Fruit fly (Drosophila melanogaster) whole organism, embryonic: ENCODE measurements around the gene Cdk7.

ENCODE experiments used
- Awh ChIP-seq: fragments of 200-800 bp; sonication (Bioruptor generic); IDR thresholded peaks from 2 replicates; pipeline ENCODE4, ENCODE4 v1.3.6; 2022; ENCODE audit warnings: missing biosample characterization, missing genetic modification characterization
- CG10147 ChIP-seq: fragments of 200-800 bp; sonication (Bioruptor generic); optimal IDR thresholded peaks from 2 replicates; lab custom pipeline; 2019; ENCODE audit warnings: missing biosample characterization, mild to moderate bottlenecking, missing genetic modification characterization, moderate library complexity
- CG10979 ChIP-seq: fragments of 200-800 bp; sonication (Bioruptor generic); optimal IDR thresholded peaks from 2 replicates; lab custom pipeline; 2018; ENCODE audit warnings: missing biosample characterization, mild to moderate bottlenecking, missing genetic modification characterization, moderate library complexity
- CG11723 ChIP-seq: fragments of 200-800 bp; sonication (Bioruptor generic); optimal IDR thresholded peaks from 2 replicates; lab custom pipeline; 2017; ENCODE audit warnings: missing biosample characterization, mild to moderate bottlenecking, missing genetic modification characterization
- CG12391 ChIP-seq: fragments of 200-800 bp; sonication (Bioruptor generic); optimal IDR thresholded peaks from 3 replicates; lab custom pipeline; 2018; ENCODE audit warnings: missing biosample characterization, mild to moderate bottlenecking, missing genetic modification characterization, moderate library complexity
- CG12769 ChIP-seq: fragments of 200-800 bp; sonication (Bioruptor generic); optimal IDR thresholded peaks from 2 replicates; lab custom pipeline; 2019; ENCODE audit warnings: missing biosample characterization, mild to moderate bottlenecking, missing genetic modification characterization, moderate library complexity
- CG13775 ChIP-seq: fragments of 200-800 bp; sonication (Bioruptor generic); optimal IDR thresholded peaks from 3 replicates; lab custom pipeline; 2017; ENCODE audit warnings: missing biosample characterization, mild to moderate bottlenecking, missing genetic modification characterization
- CG1529 ChIP-seq: fragments of 200-800 bp; sonication (Bioruptor generic); optimal IDR thresholded peaks from 3 replicates; lab custom pipeline; 2018; ENCODE audit warnings: missing biosample characterization, missing genetic modification characterization
- CG1603 ChIP-seq: fragments of 200-800 bp; sonication (Bioruptor generic); optimal IDR thresholded peaks from 2 replicates; lab custom pipeline; 2019; ENCODE audit warnings: missing biosample characterization, mild to moderate bottlenecking, missing genetic modification characterization, moderate library complexity
- CG17186 ChIP-seq: fragments of 200-800 bp; sonication (Bioruptor generic); optimal IDR thresholded peaks from 3 replicates; lab custom pipeline; 2017; ENCODE audit warnings: missing biosample characterization, missing genetic modification reagents, missing genetic modification characterization
- CG17328 ChIP-seq: fragments of 200-800 bp; sonication (Bioruptor generic); IDR thresholded peaks from 2 replicates; pipeline ENCODE4 v1.3.6; 2022; ENCODE audit warnings: missing biosample characterization, missing genetic modification characterization
- CG17359 ChIP-seq: fragments of 200-800 bp; sonication (Bioruptor generic); optimal IDR thresholded peaks from 3 replicates; lab custom pipeline; 2018; ENCODE audit warnings: missing biosample characterization, mild to moderate bottlenecking, missing genetic modification characterization, moderate library complexity
- CG18619 ChIP-seq: fragments of 200-800 bp; sonication (Bioruptor generic); optimal IDR thresholded peaks from 3 replicates; lab custom pipeline; 2017; ENCODE audit warnings: missing biosample characterization, mild to moderate bottlenecking, missing genetic modification characterization
- CG2116 ChIP-seq: fragments of 200-800 bp; sonication (Bioruptor generic); optimal IDR thresholded peaks from 3 replicates; lab custom pipeline; 2018; ENCODE audit warnings: missing biosample characterization, mild to moderate bottlenecking, missing genetic modification characterization
- CG30403 ChIP-seq: fragments of 200-800 bp; sonication (Bioruptor generic); optimal IDR thresholded peaks from 3 replicates; lab custom pipeline; 2016; ENCODE audit warnings: missing biosample characterization, missing genetic modification characterization
- CG6813 ChIP-seq: fragments of 200-800 bp; sonication (Bioruptor generic); optimal IDR thresholded peaks from 2 replicates; lab custom pipeline; 2017; ENCODE audit warnings: missing biosample characterization, missing genetic modification characterization, mild to moderate bottlenecking, moderate library complexity, missing genetic modification reagents
- CG7372 ChIP-seq: fragments of 200-800 bp; sonication (Bioruptor generic); IDR thresholded peaks from 2 replicates; pipeline ENCODE4 v1.3.6; 2022; ENCODE audit warnings: missing biosample characterization, missing genetic modification characterization
- CG9437 ChIP-seq: fragments of 200-800 bp; sonication (Bioruptor generic); optimal IDR thresholded peaks from 2 replicates; lab custom pipeline; 2018; ENCODE audit warnings: missing biosample characterization, mild to moderate bottlenecking, missing genetic modification characterization
- Dfd ChIP-seq, 2 experiments: fragments of >200 bp; optimal IDR thresholded peaks; 2 replicates each; lab custom pipeline; 2017; ENCODE audit warnings: missing biosample characterization in 2 of 2, missing genetic modification characterization in 2 of 2
- Dip3 ChIP-seq: fragments of 200-800 bp; sonication (Bioruptor generic); optimal IDR thresholded peaks from 3 replicates; lab custom pipeline; 2016; ENCODE audit warnings: missing biosample characterization, missing genetic modification characterization
- Dll ChIP-seq: fragments of 200-800 bp; sonication (Bioruptor generic); IDR thresholded peaks from 4 replicates; pipeline ENCODE4 v1.3.6; 2022; ENCODE audit warnings: missing biosample characterization, missing genetic modification characterization; ENCODE audit not compliant: partially characterized antibody
- E2f2 ChIP-seq: fragments of 200-800 bp; sonication (Bioruptor generic); IDR thresholded peaks from 2 replicates; pipeline ENCODE4 v1.3.6; 2022; ENCODE audit warnings: missing biosample characterization, missing genetic modification characterization
- Ets97D ChIP-seq: fragments of 200-800 bp; sonication (Bioruptor generic); optimal IDR thresholded peaks from 3 replicates; lab custom pipeline; 2016; ENCODE audit warnings: missing biosample characterization, missing genetic modification characterization
- HHEX ChIP-seq: fragments of 200-800 bp; sonication (Bioruptor generic); optimal IDR thresholded peaks from 3 replicates; lab custom pipeline; 2017; ENCODE audit warnings: missing biosample characterization, mild to moderate bottlenecking, missing genetic modification characterization, missing genetic modification reagents
- Med ChIP-seq: fragments of 200-800 bp; sonication (Bioruptor generic); peaks from one replicate; lab custom pipeline; 2016; ENCODE audit warnings: missing biosample characterization, missing genetic modification characterization, mild to moderate bottlenecking, inconsistent platforms, moderate library complexity
- Vsx1 ChIP-seq: fragments of 200-800 bp; sonication (Bioruptor generic); optimal IDR thresholded peaks from 2 replicates; lab custom pipeline; 2017; ENCODE audit warnings: missing biosample characterization, mild to moderate bottlenecking, missing genetic modification characterization, missing genetic modification reagents
- Xrp1 ChIP-seq: fragments of 200-800 bp; sonication (Bioruptor generic); IDR thresholded peaks from 2 replicates; pipeline ENCODE4 v1.3.6; 2022; ENCODE audit warnings: missing biosample characterization, missing genetic modification characterization
- bigmax ChIP-seq: fragments of 200-800 bp; sonication (Bioruptor generic); optimal IDR thresholded peaks from 2 replicates; lab custom pipeline; 2018; ENCODE audit warnings: missing biosample characterization, mild to moderate bottlenecking, missing genetic modification characterization
- bsh ChIP-seq, 2 experiments: fragments of 200-800 bp; sonication (Bioruptor generic); optimal IDR thresholded peaks; 2 replicates each; lab custom pipeline; 2017 to 2018; ENCODE audit warnings: mild to moderate bottlenecking in 2 of 2, missing biosample characterization in 2 of 2, missing genetic modification characterization in 2 of 2, moderate library complexity in 1 of 2
- crol ChIP-seq: fragments of 200-800 bp; sonication (Bioruptor generic); IDR thresholded peaks from 2 replicates; pipeline ENCODE4 v1.3.6; 2022; ENCODE audit warnings: missing biosample characterization, missing genetic modification characterization
- dysf ChIP-seq: fragments of 200-800 bp; sonication (Bioruptor generic); IDR thresholded peaks from 3 replicates; pipeline ENCODE4 v1.3.6; 2022; ENCODE audit warnings: missing biosample characterization, missing genetic modification characterization
- ems ChIP-seq: fragments of 200-800 bp; sonication (Bioruptor generic); optimal IDR thresholded peaks from 3 replicates; lab custom pipeline; 2016; ENCODE audit warnings: missing biosample characterization, missing genetic modification characterization
- eve ChIP-seq, 2 experiments: fragments of >200 bp; optimal IDR thresholded peaks; 2 replicates each; lab custom pipeline; 2017; ENCODE audit warnings: missing biosample characterization in 2 of 2, missing genetic modification characterization in 2 of 2
- exex ChIP-seq: fragments of 200-800 bp; sonication (Bioruptor generic); optimal IDR thresholded peaks from 4 replicates; lab custom pipeline; 2018; ENCODE audit warnings: missing biosample characterization, mild to moderate bottlenecking, missing genetic modification characterization, moderate library complexity
- fru ChIP-seq: fragments of >200 bp; optimal IDR thresholded peaks from 2 replicates; lab custom pipeline; 2017
- gem ChIP-seq: fragments of 200-800 bp; sonication (Bioruptor generic); optimal IDR thresholded peaks from 2 replicates; lab custom pipeline; 2019; ENCODE audit warnings: missing biosample characterization, mild to moderate bottlenecking, missing genetic modification characterization, moderate library complexity
- gfzf ChIP-seq: fragments of 200-800 bp; sonication (Bioruptor generic); optimal IDR thresholded peaks from 2 replicates; lab custom pipeline; 2016; ENCODE audit warnings: missing biosample characterization, mild to moderate bottlenecking, missing genetic modification characterization, moderate library complexity
- gsb-n ChIP-seq: fragments of 200-800 bp; sonication (Bioruptor generic); optimal IDR thresholded peaks from 3 replicates; lab custom pipeline; 2018; ENCODE audit warnings: missing biosample characterization, mild to moderate bottlenecking, missing genetic modification characterization
- maf-S ChIP-seq: fragments of 200-800 bp; sonication (Bioruptor generic); optimal IDR thresholded peaks from 2 replicates; lab custom pipeline; 2016; ENCODE audit warnings: missing biosample characterization, missing genetic modification characterization
- mirr ChIP-seq: fragments of 200-800 bp; sonication (Bioruptor generic); optimal IDR thresholded peaks from 3 replicates; lab custom pipeline; 2018; ENCODE audit warnings: missing biosample characterization, mild to moderate bottlenecking, missing genetic modification characterization
- nerfin-1 ChIP-seq: fragments of 200-800 bp; sonication (Bioruptor generic); optimal IDR thresholded peaks from 3 replicates; lab custom pipeline; 2019; ENCODE audit warnings: missing biosample characterization, mild to moderate bottlenecking, missing genetic modification characterization, moderate library complexity
- p53 ChIP-seq: fragments of 200-800 bp; sonication (Bioruptor generic); optimal IDR thresholded peaks from 2 replicates; lab custom pipeline; 2016; ENCODE audit warnings: missing biosample characterization, missing genetic modification characterization
- pan ChIP-seq, 4 experiments: fragments of >200 bp in 3 of 4; fragments of 200-800 bp in 1 of 4; sonication (Bioruptor generic) in 1 of 4; optimal IDR thresholded peaks in 3 of 4; IDR thresholded peaks in 1 of 4; 2 replicates each; pipeline versions ENCODE4 v1.3.6 to Lab custom; 2017 to 2022; ENCODE audit warnings: missing biosample characterization in 2 of 4, missing genetic modification characterization in 2 of 4, mixed read lengths in 1 of 4
- pb ChIP-seq: fragments of 200-800 bp; sonication (Bioruptor generic); optimal IDR thresholded peaks from 3 replicates; lab custom pipeline; 2016; ENCODE audit warnings: missing biosample characterization, missing genetic modification characterization
- psq ChIP-seq: fragments of 200-800 bp; sonication (Bioruptor generic); optimal IDR thresholded peaks from 2 replicates; lab custom pipeline; 2017; ENCODE audit warnings: missing biosample characterization, missing genetic modification characterization
- pzg ChIP-seq: fragments of 200-800 bp; sonication (Bioruptor generic); optimal IDR thresholded peaks from 3 replicates; lab custom pipeline; 2018; ENCODE audit warnings: missing biosample characterization, mild to moderate bottlenecking, missing genetic modification characterization, moderate library complexity
- ranshi ChIP-seq: fragments of 200-800 bp; sonication (Bioruptor generic); IDR thresholded peaks from 2 replicates; pipeline ENCODE4 v1.3.6; 2022; ENCODE audit warnings: missing biosample characterization, missing genetic modification characterization
- rib ChIP-seq: fragments of 200-800 bp; sonication (Bioruptor generic); IDR thresholded peaks from 2 replicates; pipeline ENCODE4 v1.3.6; 2022; ENCODE audit warnings: missing biosample characterization, missing genetic modification characterization
- yki ChIP-seq: fragments of >200 bp; optimal IDR thresholded peaks from 3 replicates; lab custom pipeline; 2018

Gene Cdk7

dm6 chrX:5323636-5324035 is 14.9 kb upstream of the Cdk7 start, which contains the start of gene Mcm3 (continued):
- TF ChIP-seq CG7372: no peak
- TF ChIP-seq pzg (GFP tag; lab: Kevin White, UChicago): peak; percentile 10
- TF ChIP-seq E2f2 (GFP tag; lab: Robert Waterston, UW): peak; percentile 84
- TF ChIP-seq dysf (GFP tag; lab: Robert Waterston, UW): no peak
- TF ChIP-seq HHEX (GFP tag; lab: Kevin White, UChicago): no peak
- peak; percentile 16 for TF ChIP-seq Med (GFP tag; lab: Kevin White, UChicago)
- no peak for TF ChIP-seq CG17359 (tag; lab: Kevin White, UChicago)
- no peak for TF ChIP-seq CG30403 (GFP tag; lab: Kevin White, UChicago)
- TF ChIP-seq gfzf (GFP tag; lab: Kevin White, UChicago): peak; percentile 34

DNA sequence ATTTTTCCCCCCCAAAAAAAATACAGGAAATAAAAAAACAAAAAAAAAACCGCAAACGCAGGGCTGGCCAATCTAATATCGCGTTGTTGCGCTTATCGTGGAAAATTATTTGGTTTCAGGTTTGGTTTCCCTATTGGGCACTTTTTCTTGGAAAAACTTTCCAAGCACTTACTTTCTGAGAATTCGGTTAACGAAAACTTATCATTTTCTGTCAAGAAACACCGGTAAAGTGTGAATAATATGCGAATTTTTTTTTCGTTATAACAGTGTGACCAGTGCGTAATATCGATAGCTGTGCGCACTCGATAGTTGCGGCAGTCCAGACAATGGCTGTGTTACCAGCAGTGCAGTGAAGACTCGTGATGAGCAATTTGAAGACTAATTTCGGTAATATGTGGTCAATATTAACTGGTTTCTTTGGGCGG is 13.7 kb upstream of the Cdk7 start, which contains the start of gene Rnp4F:
Gene Rnp4F (minus strand): TSS at position 238 of the 425 bp plus-strand sequence.
- TF ChIP-seq maf-S (GFP tag; lab: Kevin White, UChicago): peak; percentile 68
- peak; percentile 34 to 48 for TF ChIP-seq bsh (GFP tag; optimal IDR thresholded peaks at IDR 0.05; lab: Kevin White, UChicago)
- TF ChIP-seq ems (GFP tag; lab: Kevin White, UChicago): peak; percentile 58
- TF ChIP-seq Dip3 (GFP tag; lab: Kevin White, UChicago): peak; percentile 83
- no peak for TF ChIP-seq crol (GFP tag; lab: Robert Waterston, UW)
- TF ChIP-seq Xrp1: 0 out of 2 replicates have a peak, but pooled peaks have one; percentile 31
- TF ChIP-seq CG1603 (tag; lab: Kevin White, UChicago): no peak
- TF ChIP-seq CG10147 (GFP tag; lab: Kevin White, UChicago): peak; percentile 18
- peak; percentile 53 for TF ChIP-seq p53
- peak; percentile 52 for TF ChIP-seq E2f2 (GFP tag; lab: Robert Waterston, UW)
- no peak for TF ChIP-seq exex
- TF ChIP-seq rib (GFP tag; lab: Robert Waterston, UW): peak; percentile 92
- TF ChIP-seq Vsx1: no peak
- TF ChIP-seq CG11723 (GFP tag; lab: Kevin White, UChicago): no peak
- TF ChIP-seq CG13775 (GFP tag; lab: Kevin White, UChicago): peak; percentile 73
- TF ChIP-seq gem (tag; lab: Kevin White, UChicago): no peak
- TF ChIP-seq bigmax: no peak
- TF ChIP-seq ranshi (GFP tag; lab: Robert Waterston, UW): peak; percentile 71
- peak; percentile 25 for TF ChIP-seq psq (GFP tag; lab: Kevin White, UChicago)
- TF ChIP-seq CG1529: no peak
- TF ChIP-seq CG18619: peak; percentile 51
- TF ChIP-seq eve (GFP tag; optimal IDR thresholded peaks at IDR 0.05; lab: Kevin White, UChicago): no peak
- TF ChIP-seq CG10979 (tag; lab: Kevin White, UChicago): no peak
- TF ChIP-seq CG2116 (GFP tag; lab: Kevin White, UChicago): peak; percentile 52
- no peak for TF ChIP-seq yki
- TF ChIP-seq Ets97D (GFP tag; lab: Kevin White, UChicago): peak; percentile 97
- no peak for TF ChIP-seq CG12769 (tag; lab: Kevin White, UChicago)
- peak; percentile 53 for TF ChIP-seq CG12391 (tag; lab: Kevin White, UChicago)
- TF ChIP-seq Awh (GFP tag; lab: Robert Waterston, UW): no peak
- no peak for TF ChIP-seq pan (optimal IDR thresholded peaks at IDR 0.05; lab: Kevin White, UChicago)
- peak in 1 of 2 experiments; percentile 67 for TF ChIP-seq pan (GFP tag; optimal IDR thresholded peaks at IDR 0.05 in 1 of 2, IDR thresholded peaks at IDR 0.05 in 1 of 2)
- peak; percentile 76 for TF ChIP-seq Dll (GFP tag; lab: Robert Waterston, UW)
- peak; percentile 60 for TF ChIP-seq pb (GFP tag; lab: Kevin White, UChicago)
- TF ChIP-seq Dfd (GFP tag; optimal IDR thresholded peaks at IDR 0.05; lab: Kevin White, UChicago): peak in 1 of 2 experiments; percentile 15
- TF ChIP-seq CG17186 (GFP tag; lab: Kevin White, UChicago): peak; percentile 86
- TF ChIP-seq CG9437 (GFP tag; lab: Kevin White, UChicago): peak; percentile 5
- TF ChIP-seq CG17328 (GFP tag; lab: Robert Waterston, UW): 0 out of 2 replicates have a peak, but pooled peaks have one; percentile 26
- TF ChIP-seq mirr (GFP tag; lab: Kevin White, UChicago): peak; percentile 40
- peak; percentile 28 for TF ChIP-seq CG6813
- peak; percentile 6 for TF ChIP-seq nerfin-1 (tag; lab: Kevin White, UChicago)
- no peak for TF ChIP-seq gsb-n (tag; lab: Kevin White, UChicago)
- no peak for TF ChIP-seq fru
